Fruit fly (Drosophila melanogaster) whole organism, embryonic: ENCODE measurements around the gene blp.

Source experiments
- Adf1 ChIP-seq: fragments of 200-800 bp; sonication (Bioruptor generic); IDR thresholded peaks from 2 replicates; pipeline ENCODE4 v1.3.6; 2022; ENCODE audit warnings: missing biosample characterization, missing genetic modification characterization
- CG15073 ChIP-seq: fragments of 200-800 bp; sonication (Bioruptor generic); optimal IDR thresholded peaks from 2 replicates; lab custom pipeline; 2016; ENCODE audit warnings: missing biosample characterization, missing genetic modification characterization
- CG4424 ChIP-seq: fragments of 200-800 bp; sonication (Bioruptor generic); optimal IDR thresholded peaks from 3 replicates; lab custom pipeline; 2016; ENCODE audit warnings: missing biosample characterization, missing genetic modification characterization
- CG6813 ChIP-seq: fragments of 200-800 bp; sonication (Bioruptor generic); optimal IDR thresholded peaks from 2 replicates; lab custom pipeline; 2017; ENCODE audit warnings: missing biosample characterization, missing genetic modification characterization, mild to moderate bottlenecking, moderate library complexity, missing genetic modification reagents
- CoRest ChIP-seq: fragments of 200-800 bp; sonication (Bioruptor generic); optimal IDR thresholded peaks from 3 replicates; lab custom pipeline; 2018; ENCODE audit warnings: missing biosample characterization, mild to moderate bottlenecking, missing genetic modification characterization, moderate library complexity

DNA sequence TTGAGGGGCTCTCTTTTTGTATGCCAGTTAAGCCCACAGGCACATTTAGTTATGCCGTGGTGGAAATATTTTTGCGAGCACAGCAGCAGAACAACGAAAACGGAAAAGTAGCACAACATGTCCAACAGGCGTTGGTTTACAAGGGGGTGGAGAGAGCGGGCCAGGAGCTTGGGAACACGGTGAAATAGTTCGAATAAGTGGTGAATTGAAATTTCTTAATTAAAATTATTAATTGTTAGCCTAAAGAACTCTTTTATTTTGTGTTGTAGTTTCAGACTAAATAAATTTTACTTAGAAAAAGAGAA, 13.5 kb upstream of the blp start:
- no peak for TF ChIP-seq CG6813 (GFP tag; lab: Kevin White, UChicago)
- TF ChIP-seq CoRest (tag; lab: Kevin White, UChicago), result no peak
- no peak for TF ChIP-seq Adf1
- TF ChIP-seq CG15073 (GFP tag; lab: Kevin White, UChicago), result no peak
- no peak for TF ChIP-seq CG4424 (GFP tag; lab: Kevin White, UChicago)
